Worm (Caenorhabditis elegans) whole organism, young adult: ENCODE results near the gene R04F11.2.
A peak's percentile ranks its signal among the peaks of the same experiment; 100 is the strongest.

Experiments
- B0261.1 ChIP-seq: sonication (generic microtip); optimal IDR thresholded peaks from 2 replicates; lab custom pipeline; 2016; ENCODE audit warnings: mild to moderate bottlenecking, missing genetic modification characterization, moderate library complexity, missing compliant biosample characterization
- B0336.3 ChIP-seq: fragments of 200-800 bp; sonication (Bioruptor generic); IDR thresholded peaks from 2 replicates; pipeline ENCODE4 v1.3.6; 2022; ENCODE audit warnings: missing genetic modification characterization, missing compliant biosample characterization
- D2030.7 ChIP-seq: fragments of 200-800 bp; sonication (Bioruptor generic); IDR thresholded peaks from 2 replicates; pipeline ENCODE4 v1.3.6; 2022; ENCODE audit warnings: missing genetic modification reagents, missing genetic modification characterization, missing compliant biosample characterization
- F52B5.7 ChIP-seq: sonication (generic microtip); optimal IDR thresholded peaks from 2 replicates; lab custom pipeline; 2016; ENCODE audit warnings: mild to moderate bottlenecking, missing genetic modification characterization, missing compliant biosample characterization
- F55B11.4 ChIP-seq: sonication (generic microtip); optimal IDR thresholded peaks from 2 replicates; lab custom pipeline; 2016; ENCODE audit warnings: missing compliant biosample characterization, missing genetic modification characterization, borderline replicate concordance; ENCODE audit not compliant: insufficient read depth
- F57A8.1 ChIP-seq: fragments of 200-800 bp; sonication (Bioruptor generic); optimal IDR thresholded peaks from 2 replicates; lab custom pipeline; 2018; ENCODE audit warnings: mild to moderate bottlenecking, missing genetic modification characterization, moderate library complexity, missing compliant biosample characterization
- T07F8.4 ChIP-seq: sonication (generic microtip); optimal IDR thresholded peaks from 2 replicates; lab custom pipeline; 2016; ENCODE audit warnings: mild to moderate bottlenecking, missing genetic modification characterization, moderate library complexity, missing compliant biosample characterization
- Y56A3A.18 ChIP-seq: fragments of 200-800 bp; sonication (Bioruptor generic); IDR thresholded peaks from 2 replicates; pipeline ENCODE4 v1.3.6; 2022; ENCODE audit warnings: missing genetic modification reagents, missing genetic modification characterization, missing compliant biosample characterization
- akir-1 ChIP-seq: fragments of 200-800 bp; sonication (Bioruptor generic); optimal IDR thresholded peaks from 2 replicates; lab custom pipeline; 2018; ENCODE audit warnings: mild to moderate bottlenecking, missing genetic modification characterization, moderate library complexity, missing compliant biosample characterization
- athp-1 ChIP-seq: sonication (generic microtip); optimal IDR thresholded peaks from 2 replicates; lab custom pipeline; 2017; ENCODE audit warnings: mild to moderate bottlenecking, missing genetic modification characterization, missing compliant biosample characterization
- attf-3 ChIP-seq: fragments of 200-800 bp; sonication (Bioruptor generic); conservative IDR thresholded peaks from 2 replicates; pipeline ENCODE4 v1.3.6; 2022; ENCODE audit warnings: missing genetic modification reagents, missing genetic modification characterization, missing compliant biosample characterization
- attf-5 ChIP-seq: fragments of 200-800 bp; sonication (Bioruptor generic); optimal IDR thresholded peaks from 2 replicates; lab custom pipeline; 2018; ENCODE audit warnings: mild to moderate bottlenecking, missing genetic modification characterization, missing compliant biosample characterization
- attf-6 ChIP-seq: fragments of 200-800 bp; sonication (Bioruptor generic); IDR thresholded peaks from 2 replicates; pipeline ENCODE4 v1.3.6; 2022; ENCODE audit warnings: missing genetic modification reagents, missing genetic modification characterization, missing compliant biosample characterization
- bed-1 ChIP-seq: fragments of 200-800 bp; sonication (Bioruptor generic); IDR thresholded peaks from 2 replicates; pipeline ENCODE4 v1.3.6; 2022; ENCODE audit warnings: missing genetic modification reagents, missing genetic modification characterization, missing compliant biosample characterization
- cebp-1 ChIP-seq, 2 experiments: fragments of 200-800 bp in 1 of 2; sonication (Bioruptor generic) in 1 of 2; sonication (generic microtip) in 1 of 2; IDR thresholded peaks in 1 of 2; optimal IDR thresholded peaks in 1 of 2; 2 replicates each; pipeline versions ENCODE4 v1.3.6 to Lab custom; 2017 to 2022; ENCODE audit warnings: missing compliant biosample characterization in 2 of 2, missing genetic modification characterization in 2 of 2, mild to moderate bottlenecking in 1 of 2, missing genetic modification reagents in 1 of 2, moderate library complexity in 1 of 2
- cebp-2 ChIP-seq: fragments of 200-800 bp; sonication (Bioruptor generic); IDR thresholded peaks from 2 replicates; pipeline ENCODE4 v1.3.6; 2022; ENCODE audit warnings: missing genetic modification characterization, missing compliant biosample characterization
- ceh-58 ChIP-seq: fragments of 200-800 bp; sonication (Bioruptor generic); IDR thresholded peaks from 2 replicates; pipeline ENCODE4 v1.3.6; 2022; ENCODE audit warnings: missing genetic modification characterization, missing compliant biosample characterization
- ceh-79 ChIP-seq: sonication (generic microtip); optimal IDR thresholded peaks from 2 replicates; lab custom pipeline; 2017; ENCODE audit warnings: mild to moderate bottlenecking, missing genetic modification characterization, missing compliant biosample characterization
- ceh-91 ChIP-seq: fragments of 200-800 bp; sonication (Bioruptor generic); IDR thresholded peaks from 2 replicates; pipeline ENCODE4 v1.3.6; 2022; ENCODE audit warnings: missing genetic modification reagents, missing genetic modification characterization, missing compliant biosample characterization
- chd-7 ChIP-seq: sonication (generic microtip); optimal IDR thresholded peaks from 2 replicates; lab custom pipeline; 2016; ENCODE audit warnings: mild to moderate bottlenecking, missing genetic modification characterization, moderate library complexity, missing compliant biosample characterization
- dpff-1 ChIP-seq: sonication (generic microtip); optimal IDR thresholded peaks from 2 replicates; lab custom pipeline; 2017; ENCODE audit warnings: mild to moderate bottlenecking, missing genetic modification characterization, missing compliant biosample characterization
- ets-4 ChIP-seq: fragments of 200-800 bp; sonication (Bioruptor generic); optimal IDR thresholded peaks from 2 replicates; lab custom pipeline; 2018; ENCODE audit warnings: mild to moderate bottlenecking, missing genetic modification characterization, missing compliant biosample characterization
- fkh-3 ChIP-seq: sonication (generic microtip); optimal IDR thresholded peaks from 2 replicates; lab custom pipeline; 2016; ENCODE audit warnings: mild to moderate bottlenecking, missing genetic modification characterization, missing compliant biosample characterization
- hlh-12 ChIP-seq: sonication (generic microtip); optimal IDR thresholded peaks from 2 replicates; lab custom pipeline; 2016; ENCODE audit warnings: missing genetic modification characterization, missing compliant biosample characterization
- lag-1 ChIP-seq: fragments of 200-800 bp; sonication (Bioruptor generic); IDR thresholded peaks from 2 replicates; pipeline ENCODE4 v1.3.6; 2022; ENCODE audit warnings: missing genetic modification reagents, missing genetic modification characterization, missing compliant biosample characterization
- lin-54 ChIP-seq: fragments of 200-800 bp; sonication (Bioruptor generic); optimal IDR thresholded peaks from 2 replicates; lab custom pipeline; 2018; ENCODE audit warnings: mild to moderate bottlenecking, missing genetic modification characterization, missing compliant biosample characterization
- lsy-27 ChIP-seq: sonication (generic microtip); optimal IDR thresholded peaks from 2 replicates; lab custom pipeline; 2017; ENCODE audit warnings: missing genetic modification characterization, mild to moderate bottlenecking, missing compliant biosample characterization, antibody characterized with exemption, missing genotype, borderline replicate concordance; ENCODE audit not compliant: insufficient read depth
- madf-3 ChIP-seq: fragments of 200-800 bp; sonication (Bioruptor generic); IDR thresholded peaks from 2 replicates; pipeline ENCODE4 v1.3.6; 2022; ENCODE audit warnings: missing genetic modification reagents, missing genetic modification characterization, missing compliant biosample characterization
- madf-6 ChIP-seq: fragments of 200-800 bp; sonication (Bioruptor generic); IDR thresholded peaks from 2 replicates; pipeline ENCODE4 v1.3.6; 2022; ENCODE audit warnings: missing genetic modification reagents, missing genetic modification characterization, missing compliant biosample characterization
- mcd-1 ChIP-seq: fragments of 200-800 bp; sonication (Bioruptor generic); IDR thresholded peaks from 2 replicates; pipeline ENCODE4 v1.3.6; 2022; ENCODE audit warnings: missing genetic modification reagents, missing genetic modification characterization, missing compliant biosample characterization
- mel-28 ChIP-seq: sonication (generic microtip); optimal IDR thresholded peaks from 2 replicates; lab custom pipeline; 2016; ENCODE audit warnings: borderline replicate concordance, mild to moderate bottlenecking, missing genetic modification characterization, missing compliant biosample characterization
- mxl-1 ChIP-seq: sonication (generic microtip); optimal IDR thresholded peaks from 2 replicates; lab custom pipeline; 2016; ENCODE audit warnings: missing genetic modification characterization, missing compliant biosample characterization
- nfya-2 ChIP-seq: fragments of 200-800 bp; sonication (Bioruptor generic); IDR thresholded peaks from 2 replicates; pipeline ENCODE4 v1.3.6; 2022; ENCODE audit warnings: missing genetic modification reagents, missing genetic modification characterization, missing compliant biosample characterization
- nhr-179 ChIP-seq: sonication (generic microtip); optimal IDR thresholded peaks from 2 replicates; lab custom pipeline; 2016; ENCODE audit warnings: mild to moderate bottlenecking, missing genetic modification characterization, missing compliant biosample characterization
- nhr-27 ChIP-seq: fragments of 200-800 bp; sonication (Bioruptor generic); optimal IDR thresholded peaks from 2 replicates; lab custom pipeline; 2018; ENCODE audit warnings: mild to moderate bottlenecking, missing genetic modification characterization, moderate library complexity, missing compliant biosample characterization
- pbrm-1 ChIP-seq: fragments of 200-800 bp; sonication (Bioruptor generic); IDR thresholded peaks from 2 replicates; pipeline ENCODE4 v1.3.6; 2022; ENCODE audit warnings: missing genetic modification reagents, missing genetic modification characterization, missing compliant biosample characterization
- sdz-38 ChIP-seq: sonication (generic microtip); optimal IDR thresholded peaks from 2 replicates; lab custom pipeline; 2016; ENCODE audit warnings: missing genotype, missing genetic modification characterization, missing compliant biosample characterization
- sea-2 ChIP-seq: fragments of 200-800 bp; sonication (Bioruptor generic); IDR thresholded peaks from 2 replicates; pipeline ENCODE4 v1.3.6; 2022; ENCODE audit warnings: missing genetic modification characterization, missing compliant biosample characterization
- snpc-1.3 ChIP-seq: sonication (generic microtip); optimal IDR thresholded peaks from 2 replicates; lab custom pipeline; 2017; ENCODE audit warnings: missing genetic modification characterization, mild to moderate bottlenecking, missing compliant biosample characterization, antibody characterized with exemption, moderate library complexity, missing genotype, missing genetic modification reagents; ENCODE audit not compliant: insufficient read depth
- sptf-2 ChIP-seq: fragments of 200-800 bp; sonication (Bioruptor generic); optimal IDR thresholded peaks from 2 replicates; lab custom pipeline; 2018; ENCODE audit warnings: mild to moderate bottlenecking, missing genetic modification characterization, missing compliant biosample characterization
- tbp1 ChIP-seq: fragments of 200-800 bp; sonication (Bioruptor generic); optimal IDR thresholded peaks from 2 replicates; lab custom pipeline; 2018; ENCODE audit warnings: mild to moderate bottlenecking, missing genetic modification characterization, missing compliant biosample characterization
- tbx-9 ChIP-seq: sonication (generic microtip); optimal IDR thresholded peaks from 2 replicates; lab custom pipeline; 2016; ENCODE audit warnings: borderline replicate concordance, missing genetic modification characterization, inconsistent platforms, missing compliant biosample characterization
- xnd-1 ChIP-seq: sonication (generic microtip); optimal IDR thresholded peaks from 2 replicates; lab custom pipeline; 2016; ENCODE audit warnings: missing genotype, missing genetic modification reagents, missing genetic modification characterization, missing compliant biosample characterization
- zim-3 ChIP-seq: sonication (generic microtip); optimal IDR thresholded peaks from 2 replicates; lab custom pipeline; 2017; ENCODE audit warnings: mild to moderate bottlenecking, missing genetic modification characterization, moderate library complexity, missing compliant biosample characterization
- ztf-18 ChIP-seq: sonication (generic microtip); optimal IDR thresholded peaks from 2 replicates; lab custom pipeline; 2016; ENCODE audit warnings: missing genotype, mild to moderate bottlenecking, missing genetic modification characterization, missing compliant biosample characterization
- ztf-26 ChIP-seq: sonication (generic microtip); optimal IDR thresholded peaks from 2 replicates; lab custom pipeline; 2017; ENCODE audit warnings: missing genetic modification characterization, missing compliant biosample characterization
- ztf-28 ChIP-seq: fragments of 200-800 bp; sonication (Bioruptor generic); IDR thresholded peaks from 2 replicates; pipeline ENCODE4 v1.3.6; 2022; ENCODE audit warnings: missing genetic modification reagents, missing genetic modification characterization, missing compliant biosample characterization

R04F11.2 gene

ce11 chrV:12303453-12304077 is 14.6 kb upstream of the R04F11.2 start (continued):
- TF ChIP-seq fkh-3 (peak; percentile 100), T07F8.4 (tag; lab: Kevin White, UChicago) (peak; percentile 96), F57A8.1 (GFP tag; lab: Kevin White, UChicago) (peak; percentile 100), zim-3 (tag; lab: Kevin White, UChicago) (peak; percentile 99), nhr-179 (peak; percentile 90), cebp-2 (GFP tag; lab: Robert Waterston, UW) (peak; percentile 100), ztf-18 (tag; lab: Kevin White, UChicago) (peak; percentile 91), lin-54 (GFP tag; lab: Kevin White, UChicago) (peak; percentile 95), dpff-1 (tag; lab: Kevin White, UChicago) (peak; percentile 99), tbp1 (GFP tag; lab: Kevin White, UChicago) (peak; percentile 96), D2030.7 (peak; percentile 90), mcd-1 (peak; percentile 90), F55B11.4 (tag; lab: Kevin White, UChicago) (peak; percentile 58), ztf-28 (GFP tag; lab: Robert Waterston, UW) (peak; percentile 97), bed-1 (GFP tag; lab: Robert Waterston, UW) (peak; percentile 100), lsy-27 (tag; lab: Kevin White, UChicago) (peak; percentile 91), mel-28 (tag; lab: Kevin White, UChicago) (peak; percentile 93), madf-6 (GFP tag; lab: Robert Waterston, UW) (peak; percentile 92), tbx-9 (tag; lab: Kevin White, UChicago) (peak; percentile 99), attf-5 (peak; percentile 97), mxl-1 (tag; lab: Kevin White, UChicago) (peak; percentile 99), xnd-1 (peak; percentile 50), chd-7 (peak; percentile 100), madf-3 (GFP tag; lab: Robert Waterston, UW) (peak; percentile 95), ceh-91 (GFP tag; lab: Robert Waterston, UW) (peak; percentile 80), athp-1 (tag; lab: Kevin White, UChicago) (peak; percentile 99), ztf-26 (tag; lab: Kevin White, UChicago) (peak; percentile 95), attf-6 (GFP tag; lab: Robert Waterston, UW) (peak; percentile 92), ceh-79 (tag; lab: Kevin White, UChicago) (peak; percentile 100), F52B5.7 (peak; percentile 100), pbrm-1 (GFP tag; lab: Robert Waterston, UW) (peak; percentile 90), Y56A3A.18 (GFP tag; lab: Robert Waterston, UW) (peak; percentile 99), sdz-38 (tag; lab: Kevin White, UChicago) (peak; percentile 76), snpc-1.3 (tag; lab: Kevin White, UChicago) (peak; percentile 96), nfya-2 (GFP tag; lab: Robert Waterston, UW) (peak; percentile 97), B0336.3 (peak; percentile 99), ets-4 (peak; percentile 100), attf-3 (GFP tag; lab: Robert Waterston, UW) (peak; percentile 84), ceh-58 (GFP tag; lab: Robert Waterston, UW) (peak; percentile 100), hlh-12 (tag; lab: Kevin White, UChicago) (peak; percentile 92), cebp-1 (GFP tag; IDR thresholded peaks at IDR 0.05; lab: Robert Waterston, UW) (peak; percentile 87), cebp-1 (tag; optimal IDR thresholded peaks at IDR 0.05; lab: Kevin White, UChicago) (peak; percentile 94), akir-1 (peak; percentile 89), B0261.1 (tag; lab: Kevin White, UChicago) (peak; percentile 99), lag-1 (GFP tag; lab: Robert Waterston, UW) (peak; percentile 99), sea-2 (GFP tag; lab: Robert Waterston, UW) (peak; percentile 99), nhr-27 (peak; percentile 100), sptf-2 (GFP tag; lab: Kevin White, UChicago) (peak; percentile 100)
